Fruit fly (Drosophila melanogaster): ENCODE measurements around the gene NimB2.

Gene NimB2

dm6 chr2L:14011591-14012303, 44.9 kb upstream of the NimB2 start:
- TF ChIP-seq h (GFP tag; optimal IDR thresholded peaks at IDR 0.05) (peak; percentile 62), foxo (GFP tag; optimal IDR thresholded peaks at IDR 0.05) (peak in 1 of 2 experiments; percentile 51), fru (GFP tag; optimal IDR thresholded peaks at IDR 0.05) (peak; percentile 24), rgr (GFP tag; optimal IDR thresholded peaks at IDR 0.05) (peak; percentile 31), Hnf4 (GFP tag; optimal IDR thresholded peaks at IDR 0.05) (peak; percentile 14), brk (GFP tag; optimal IDR thresholded peaks at IDR 0.05) (peak; percentile 61), Dfd (GFP tag; optimal IDR thresholded peaks at IDR 0.05) (no peak), pan (optimal IDR thresholded peaks at IDR 0.05) (no peak), sage (GFP tag; optimal IDR thresholded peaks at IDR 0.05) (peak; percentile 35), OdsH (GFP tag; optimal IDR thresholded peaks at IDR 0.05) (peak; percentile 38), lola (GFP tag; optimal IDR thresholded peaks at IDR 0.05) (no peak), woc (GFP tag; optimal IDR thresholded peaks at IDR 0.05) (peak; percentile 76), HLH106 (tag; optimal IDR thresholded peaks at IDR 0.05) (peak; percentile 56)

DNA sequence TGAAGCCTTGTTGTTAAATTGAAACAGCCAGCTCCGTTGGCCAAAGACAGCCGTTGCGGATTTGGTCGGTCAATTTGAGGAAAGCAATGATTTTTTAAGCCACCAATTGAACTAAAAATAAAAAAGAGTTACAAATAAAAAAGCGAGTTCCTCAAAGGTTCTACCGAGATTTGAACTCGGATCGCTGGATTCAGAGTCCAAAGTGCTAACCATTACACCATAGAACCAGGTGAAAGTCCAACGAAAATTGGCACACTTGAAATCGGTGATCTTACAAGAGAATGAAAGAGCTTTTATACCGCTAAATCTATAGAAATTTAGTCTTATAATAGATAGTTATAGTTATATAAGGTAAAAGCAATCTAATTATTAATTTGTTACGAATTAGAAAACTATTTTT, 43.6 kb upstream of the NimB2 start:
- peak; percentile 21 for TF ChIP-seq CrebA (GFP tag; optimal IDR thresholded peaks at IDR 0.05; ENCODE audit: borderline replicate concordance)
- no peak for TF ChIP-seq rgr (GFP tag; optimal IDR thresholded peaks at IDR 0.05)
- no peak for TF ChIP-seq OdsH (GFP tag; optimal IDR thresholded peaks at IDR 0.05)
- no peak for TF ChIP-seq N (GFP tag; optimal IDR thresholded peaks at IDR 0.05)
- no peak for TF ChIP-seq woc (GFP tag; optimal IDR thresholded peaks at IDR 0.05)
- no peak for TF ChIP-seq pan (optimal IDR thresholded peaks at IDR 0.05)
- peak; percentile 40 for TF ChIP-seq Hnf4 (GFP tag; optimal IDR thresholded peaks at IDR 0.05)
- TF ChIP-seq Hr83 (GFP tag; optimal IDR thresholded peaks at IDR 0.05; ENCODE audit: poor library complexity, severe bottlenecking): no peak
- TF ChIP-seq Myc (optimal IDR thresholded peaks at IDR 0.05): no peak
- no peak for TF ChIP-seq ey (GFP tag; optimal IDR thresholded peaks at IDR 0.05)
- TF ChIP-seq sage (GFP tag; optimal IDR thresholded peaks at IDR 0.05): no peak

- TF ChIP-seq sv (GFP tag; optimal IDR thresholded peaks at IDR 0.05) (no peak), OdsH (GFP tag; optimal IDR thresholded peaks at IDR 0.05) (no peak), foxo (GFP tag; optimal IDR thresholded peaks at IDR 0.05) (no peak), usp (GFP tag; optimal IDR thresholded peaks at IDR 0.05) (no peak), Sp1 (GFP tag; optimal IDR thresholded peaks at IDR 0.05) (no peak), rgr (GFP tag; optimal IDR thresholded peaks at IDR 0.05) (no peak), dmrt93B (GFP tag; optimal IDR thresholded peaks at IDR 0.05) (no peak), Dfd (GFP tag; optimal IDR thresholded peaks at IDR 0.05) (no peak), Vsx2 (GFP tag; optimal IDR thresholded peaks at IDR 0.05; ENCODE audit: partially characterized antibody) (no peak), dsf (GFP tag; optimal IDR thresholded peaks at IDR 0.05; ENCODE audit: borderline replicate concordance) (no peak), jim (GFP tag; optimal IDR thresholded peaks at IDR 0.05) (no peak), h (GFP tag; optimal IDR thresholded peaks at IDR 0.05) (no peak), psq (GFP tag; optimal IDR thresholded peaks at IDR 0.05) (no peak), Abd-B (GFP tag; optimal IDR thresholded peaks at IDR 0.05) (no peak), Jra (GFP tag; optimal IDR thresholded peaks at IDR 0.05) (no peak), CG9705 (GFP tag; optimal IDR thresholded peaks at IDR 0.05) (no peak), brk (GFP tag; optimal IDR thresholded peaks at IDR 0.05) (no peak), Mio (GFP tag; optimal IDR thresholded peaks at IDR 0.05) (no peak)
Measured at dm6 chr2L:14007801-14008200, 41.0 kb upstream of the NimB2 start, which contains the start of gene CG42692. CG42692 (plus strand) TSS chr2L:14008101.

dm6 chr2L:14001887-14002286, 35.1 kb upstream of the NimB2 start:
- TF ChIP-seq h (GFP tag; optimal IDR thresholded peaks at IDR 0.05) (no peak), Vsx2 (GFP tag; optimal IDR thresholded peaks at IDR 0.05; ENCODE audit: partially characterized antibody) (no peak)

DNA sequence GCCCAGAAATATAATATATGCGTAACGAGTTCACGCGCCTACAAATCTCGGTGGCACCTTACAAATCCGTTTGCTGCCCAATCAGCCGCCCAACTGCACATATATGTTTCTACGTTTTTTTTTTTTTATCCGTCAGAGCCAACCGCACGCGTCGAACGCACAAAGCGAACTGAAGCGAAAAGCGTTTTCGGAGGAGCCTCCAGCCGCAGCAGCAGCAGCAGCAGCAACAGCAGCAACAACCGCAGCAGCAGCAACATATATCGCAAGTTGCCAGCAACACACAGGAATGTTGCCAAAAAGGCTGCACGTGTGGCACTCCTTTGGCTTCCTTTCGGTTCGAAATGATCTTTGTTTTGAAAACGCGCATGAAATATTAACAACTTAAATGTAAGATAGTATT, 34.3 kb upstream of the NimB2 start, which contains the start of gene rk:
TSS of gene rk (minus strand) at position 171 of the 400 bp plus-strand sequence.
- TF ChIP-seq CrebA (GFP tag; optimal IDR thresholded peaks at IDR 0.05; ENCODE audit: borderline replicate concordance) (no peak), ey (GFP tag; optimal IDR thresholded peaks at IDR 0.05) (no peak), jim (GFP tag; optimal IDR thresholded peaks at IDR 0.05) (no peak), Dfd (GFP tag; optimal IDR thresholded peaks at IDR 0.05) (peak; percentile 65)

Data from whole organism, wandering third instar larva.